Worm (Caenorhabditis elegans) whole organism, young adult: ENCODE measurements around the gene rdl-1.

ENCODE experiments used
- C17E4.6 ChIP-seq: fragments of 200-800 bp; sonication (Bioruptor generic); IDR thresholded peaks from 2 replicates; pipeline ENCODE4 v1.3.6; 2022; ENCODE audit warnings: missing genetic modification reagents, missing genetic modification characterization, missing compliant biosample characterization
- F10E7.11 ChIP-seq: sonication (generic microtip); optimal IDR thresholded peaks from 2 replicates; lab custom pipeline; 2017; ENCODE audit warnings: mild to moderate bottlenecking, missing genetic modification characterization, moderate library complexity, missing compliant biosample characterization
- F33H1.4 ChIP-seq: fragments of 200-800 bp; sonication (Bioruptor generic); IDR thresholded peaks from 2 replicates; pipeline ENCODE4 v1.3.6; 2022; ENCODE audit warnings: missing genetic modification reagents, missing genetic modification characterization, missing compliant biosample characterization
- F49E8.2 ChIP-seq: sonication (generic microtip); optimal IDR thresholded peaks from 3 replicates; lab custom pipeline; 2017; ENCODE audit warnings: missing genetic modification characterization, mild to moderate bottlenecking, missing compliant biosample characterization, antibody characterized with exemption, moderate library complexity; ENCODE audit not compliant: insufficient read depth
- F55B11.4 ChIP-seq: sonication (generic microtip); optimal IDR thresholded peaks from 2 replicates; lab custom pipeline; 2016; ENCODE audit warnings: missing compliant biosample characterization, missing genetic modification characterization, borderline replicate concordance; ENCODE audit not compliant: insufficient read depth
- T07F8.4 ChIP-seq: sonication (generic microtip); optimal IDR thresholded peaks from 2 replicates; lab custom pipeline; 2016; ENCODE audit warnings: mild to moderate bottlenecking, missing genetic modification characterization, moderate library complexity, missing compliant biosample characterization
- T26A5.8 ChIP-seq: sonication (generic microtip); optimal IDR thresholded peaks from 2 replicates; lab custom pipeline; 2016; ENCODE audit warnings: missing genetic modification characterization, missing compliant biosample characterization
- Y56A3A.18 ChIP-seq: fragments of 200-800 bp; sonication (Bioruptor generic); IDR thresholded peaks from 2 replicates; pipeline ENCODE4 v1.3.6; 2022; ENCODE audit warnings: missing genetic modification reagents, missing genetic modification characterization, missing compliant biosample characterization
- aptf-2 ChIP-seq: fragments of 200-800 bp; sonication (Bioruptor generic); conservative IDR thresholded peaks from 2 replicates; pipeline ENCODE4 v1.3.6; 2022; ENCODE audit warnings: missing genetic modification reagents, missing genetic modification characterization, missing compliant biosample characterization
- aptf-3 ChIP-seq: fragments of 200-800 bp; sonication (Bioruptor generic); IDR thresholded peaks from 2 replicates; pipeline ENCODE4 v1.3.6; 2022; ENCODE audit warnings: missing genetic modification characterization, missing compliant biosample characterization
- atf-7 ChIP-seq: sonication (generic microtip); optimal IDR thresholded peaks from 2 replicates; lab custom pipeline; 2017; ENCODE audit warnings: mild to moderate bottlenecking, missing genetic modification characterization, missing compliant biosample characterization
- ccch-3 ChIP-seq: fragments of 200-800 bp; sonication (Bioruptor generic); optimal IDR thresholded peaks from 2 replicates; lab custom pipeline; 2018; ENCODE audit warnings: mild to moderate bottlenecking, missing genetic modification characterization, missing compliant biosample characterization
- ceh-91 ChIP-seq: fragments of 200-800 bp; sonication (Bioruptor generic); IDR thresholded peaks from 2 replicates; pipeline ENCODE4 v1.3.6; 2022; ENCODE audit warnings: missing genetic modification reagents, missing genetic modification characterization, missing compliant biosample characterization
- efl-1 ChIP-seq: fragments of 150-350 bp; optimal IDR thresholded peaks from 2 replicates; lab custom pipeline; 2014; ENCODE audit warnings: missing biosample characterization, missing genetic modification reagents, missing genetic modification characterization
- egrh-3 ChIP-seq: fragments of 200-800 bp; sonication (Bioruptor generic); IDR thresholded peaks from 2 replicates; pipeline ENCODE4 v1.3.6; 2022; ENCODE audit warnings: missing genetic modification reagents, missing genetic modification characterization, missing compliant biosample characterization
- gei-17 ChIP-seq: fragments of 200-800 bp; sonication (Bioruptor generic); optimal IDR thresholded peaks from 2 replicates; lab custom pipeline; 2018; ENCODE audit warnings: mild to moderate bottlenecking, missing genetic modification characterization, missing compliant biosample characterization
- hlh-12 ChIP-seq: sonication (generic microtip); optimal IDR thresholded peaks from 2 replicates; lab custom pipeline; 2016; ENCODE audit warnings: missing genetic modification characterization, missing compliant biosample characterization
- hlh-26 ChIP-seq: fragments of 200-800 bp; sonication (Bioruptor generic); conservative IDR thresholded peaks from 2 replicates; pipeline ENCODE4 v1.3.6; 2022; ENCODE audit warnings: missing genetic modification reagents, missing genetic modification characterization, missing compliant biosample characterization
- hmg-20 ChIP-seq: fragments of 200-800 bp; sonication (Bioruptor generic); IDR thresholded peaks from 2 replicates; pipeline ENCODE4 v1.3.6; 2022; ENCODE audit warnings: missing genetic modification reagents, missing genetic modification characterization, missing compliant biosample characterization
- lin-26 ChIP-seq: fragments of 200-800 bp; sonication (Bioruptor generic); IDR thresholded peaks from 2 replicates; pipeline ENCODE4 v1.3.6; 2022; ENCODE audit warnings: missing genetic modification reagents, missing genetic modification characterization, missing compliant biosample characterization
- lsy-27 ChIP-seq: sonication (generic microtip); optimal IDR thresholded peaks from 2 replicates; lab custom pipeline; 2017; ENCODE audit warnings: missing genetic modification characterization, mild to moderate bottlenecking, missing compliant biosample characterization, antibody characterized with exemption, missing genotype, borderline replicate concordance; ENCODE audit not compliant: insufficient read depth
- nfya-2 ChIP-seq: fragments of 200-800 bp; sonication (Bioruptor generic); IDR thresholded peaks from 2 replicates; pipeline ENCODE4 v1.3.6; 2022; ENCODE audit warnings: missing genetic modification reagents, missing genetic modification characterization, missing compliant biosample characterization
- nfyb-1 ChIP-seq: fragments of 200-800 bp; sonication (Bioruptor generic); IDR thresholded peaks from 2 replicates; pipeline ENCODE4 v1.3.6; 2022; ENCODE audit warnings: missing genetic modification reagents, missing genetic modification characterization, missing compliant biosample characterization
- nhr-179 ChIP-seq: sonication (generic microtip); optimal IDR thresholded peaks from 2 replicates; lab custom pipeline; 2016; ENCODE audit warnings: mild to moderate bottlenecking, missing genetic modification characterization, missing compliant biosample characterization
- nhr-80 ChIP-seq: sonication (generic microtip); optimal IDR thresholded peaks from 2 replicates; lab custom pipeline; 2016; ENCODE audit warnings: missing genetic modification characterization, missing compliant biosample characterization
- rec-8 ChIP-seq, 2 experiments: sonication (generic microtip); optimal IDR thresholded peaks; 2 replicates each; lab custom pipeline; 2016; ENCODE audit warnings: mild to moderate bottlenecking in 2 of 2, missing genetic modification characterization in 2 of 2, missing genetic modification reagents in 2 of 2, missing genotype in 2 of 2, missing biosample characterization in 1 of 2, missing compliant biosample characterization in 1 of 2, moderate library complexity in 1 of 2
- sdz-38 ChIP-seq: sonication (generic microtip); optimal IDR thresholded peaks from 2 replicates; lab custom pipeline; 2016; ENCODE audit warnings: missing genotype, missing genetic modification characterization, missing compliant biosample characterization
- sea-2 ChIP-seq: fragments of 200-800 bp; sonication (Bioruptor generic); IDR thresholded peaks from 2 replicates; pipeline ENCODE4 v1.3.6; 2022; ENCODE audit warnings: missing genetic modification characterization, missing compliant biosample characterization
- zfh-2 ChIP-seq: fragments of 200-800 bp; sonication (Bioruptor generic); conservative IDR thresholded peaks from 2 replicates; pipeline ENCODE4 v1.3.6; 2022; ENCODE audit warnings: missing genetic modification reagents, missing genetic modification characterization, missing compliant biosample characterization
- ztf-25 ChIP-seq: fragments of 200-800 bp; sonication (Bioruptor generic); IDR thresholded peaks from 2 replicates; pipeline ENCODE4 v1.3.6; 2022; ENCODE audit warnings: missing genetic modification reagents, missing genetic modification characterization, missing compliant biosample characterization
- ztf-26 ChIP-seq: sonication (generic microtip); optimal IDR thresholded peaks from 2 replicates; lab custom pipeline; 2017; ENCODE audit warnings: missing genetic modification characterization, missing compliant biosample characterization
- ztf-3 ChIP-seq: fragments of 200-800 bp; sonication (Bioruptor generic); optimal IDR thresholded peaks from 2 replicates; lab custom pipeline; 2018; ENCODE audit warnings: mild to moderate bottlenecking, missing genetic modification characterization, missing compliant biosample characterization

rdl-1 gene

ce11 chrIV:7760117-7760516 is 9.9 kb downstream of the rdl-1 start, which contains the start of gene del-7:
del-7 (plus strand) TSS chrIV:7760417.
- TF ChIP-seq efl-1 (GFP tag; lab: Kevin White, UChicago), result no peak
- no peak for TF ChIP-seq F49E8.2
- no peak for TF ChIP-seq hlh-26 (GFP tag; lab: Robert Waterston, UW)
- no peak for TF ChIP-seq gei-17 (GFP tag; lab: Kevin White, UChicago)
- TF ChIP-seq F55B11.4, result no peak
- no peak for TF ChIP-seq nhr-179
- TF ChIP-seq lin-26, result no peak
- no peak for TF ChIP-seq F33H1.4
- TF ChIP-seq, all 124 proteins: peak for 0

ce11 chrIV:7759527-7759926 is 10.5 kb downstream of the rdl-1 start, which contains the start of gene dsb-3:
dsb-3 (minus strand) TSS chrIV:7759627.
- no peak for TF ChIP-seq lsy-27 (tag; lab: Kevin White, UChicago)
- TF ChIP-seq C17E4.6, result no peak
- no peak for TF ChIP-seq F33H1.4
- no peak for TF ChIP-seq hlh-12 (tag; lab: Kevin White, UChicago)
- TF ChIP-seq ccch-3 (GFP tag; lab: Kevin White, UChicago), result no peak
- no peak for TF ChIP-seq atf-7 (tag; lab: Kevin White, UChicago)
- TF ChIP-seq ceh-91, result no peak
- no peak for TF ChIP-seq aptf-2
- TF ChIP-seq ztf-25, result no peak
- TF ChIP-seq T07F8.4, result no peak
- TF ChIP-seq rec-8 (tag; optimal IDR thresholded peaks at IDR 0.05; lab: Kevin White, UChicago), result no peak
- TF ChIP-seq aptf-3 (GFP tag; lab: Robert Waterston, UW), result no peak

ce11 chrIV:7757245-7757644 is 12.8 kb downstream of the rdl-1 start, which contains the start of gene C46A5.4:
C46A5.4 (minus strand) TSS chrIV:7757345.
- TF ChIP-seq F10E7.11 (tag; lab: Kevin White, UChicago) (no peak), T26A5.8 (tag; lab: Kevin White, UChicago) (no peak), sdz-38 (tag; lab: Kevin White, UChicago) (no peak), sea-2 (GFP tag; lab: Robert Waterston, UW) (no peak), Y56A3A.18 (no peak), ztf-26 (tag; lab: Kevin White, UChicago) (no peak), ztf-3 (GFP tag; lab: Kevin White, UChicago) (no peak), nhr-179 (no peak), hmg-20 (GFP tag; lab: Robert Waterston, UW) (no peak), zfh-2 (GFP tag; lab: Robert Waterston, UW) (no peak)

ce11 chrIV:7754114-7754513 is 15.9 kb downstream of the rdl-1 start:
- TF ChIP-seq nfya-2, result no peak
- peak; percentile 75; the same call in 1 of the 2 replicates for TF ChIP-seq egrh-3 (GFP tag; lab: Robert Waterston, UW)

ce11 chrIV:7753108-7753507 is 17.0 kb downstream of the rdl-1 start, which contains the start of gene col-14:
col-14 (plus strand) TSS chrIV:7753408.
- TF ChIP-seq ccch-3 (GFP tag; lab: Kevin White, UChicago), result no peak

- TF ChIP-seq nhr-80 (tag; lab: Kevin White, UChicago) (peak; percentile 77), nfyb-1 (GFP tag; lab: Robert Waterston, UW) (no peak)
Observed at ce11 chrIV:7747838-7748237, 22.2 kb downstream of the rdl-1 start, which contains the start of gene klo-1. klo-1 (minus strand) TSS chrIV:7748225.
